Worm (Caenorhabditis elegans): ENCODE measurements around the gene F19B10.2.

- TF ChIP-seq nhr-25 (tag; optimal IDR thresholded peaks at IDR 0.05; ENCODE audit: borderline replicate concordance, insufficient read depth) (no peak), hlh-11 (tag; optimal IDR thresholded peaks at IDR 0.05) (no peak), ama-1 (optimal IDR thresholded peaks at IDR 0.05) (no peak), nhr-11 (tag; optimal IDR thresholded peaks at IDR 0.05) (no peak), nhr-6 (tag; optimal IDR thresholded peaks at IDR 0.05) (no peak), fos-1 (tag; optimal IDR thresholded peaks at IDR 0.05) (no peak), cey-2 (tag; optimal IDR thresholded peaks at IDR 0.05; ENCODE audit: borderline replicate concordance, insufficient read depth) (no peak), fkh-10 (GFP tag; optimal IDR thresholded peaks at IDR 0.05) (no peak), arid-1 (GFP tag; conservative IDR thresholded peaks at IDR 0.05) (no peak)
Measured at ce11 chrII:3688333-3688732, 13.1 kb downstream of the F19B10.2 start, which contains the start of gene ifas-1.

Measured in whole organism, L4 larva.